Worm (Caenorhabditis elegans) whole organism, L1 larva: ENCODE data around the gene rbf-1.

Source experiments
- ceh-8 ChIP-seq: fragments of 200-800 bp; sonication (Bioruptor generic); optimal IDR thresholded peaks from 2 replicates; lab custom pipeline; 2018; ENCODE audit warnings: mild to moderate bottlenecking, missing genetic modification characterization, moderate library complexity, missing compliant biosample characterization
- ceh-90 ChIP-seq: sonication (generic microtip); optimal IDR thresholded peaks from 2 replicates; lab custom pipeline; 2016; ENCODE audit warnings: missing genetic modification characterization, missing compliant biosample characterization
- dpl-1 ChIP-seq, 3 experiments: fragments of 150-350 bp in 2 of 3; sonication (generic microtip) in 1 of 3; optimal IDR thresholded peaks; 2 replicates each; lab custom pipeline; 2014 to 2017; ENCODE audit warnings: missing biosample characterization in 3 of 3, missing genetic modification characterization in 3 of 3, missing genetic modification reagents in 3 of 3
- egl-27 ChIP-seq, 2 experiments: fragments of 150-350 bp in 1 of 2; sonication (generic microtip); optimal IDR thresholded peaks; 3 replicates each; lab custom pipeline; 2017 to 2018; ENCODE audit warnings: missing biosample characterization in 2 of 2, missing genetic modification characterization in 2 of 2, missing genetic modification reagents in 2 of 2
- lin-39 ChIP-seq: fragments of 150-350 bp; optimal IDR thresholded peaks from 2 replicates; lab custom pipeline; 2014; ENCODE audit warnings: missing biosample characterization, missing genetic modification reagents, missing genetic modification characterization
- lir-3 ChIP-seq: sonication (generic microtip); optimal IDR thresholded peaks from 2 replicates; lab custom pipeline; 2016; ENCODE audit warnings: mild to moderate bottlenecking, missing genetic modification characterization, moderate library complexity, missing compliant biosample characterization; ENCODE audit not compliant: poor library complexity
- nhr-71 ChIP-seq: sonication (generic microtip); optimal IDR thresholded peaks from 2 replicates; lab custom pipeline; 2016; ENCODE audit warnings: mild to moderate bottlenecking, missing genetic modification characterization, moderate library complexity, missing compliant biosample characterization
- skn-1 ChIP-seq: fragments of 150-350 bp; optimal IDR thresholded peaks from 2 replicates; lab custom pipeline; 2014; ENCODE audit warnings: missing biosample characterization, missing genetic modification characterization

ce11 chrIII:6647568-6647967 is 28.0 kb upstream of the rbf-1 start:
- TF ChIP-seq nhr-71 (tag; lab: Kevin White, UChicago) (no peak), lin-39 (tag; lab: Kevin White, UChicago) (no peak), skn-1 (tag; lab: Kevin White, UChicago) (no peak), ceh-8 (GFP tag; lab: Kevin White, UChicago) (no peak), lir-3 (tag; lab: Kevin White, UChicago) (no peak), egl-27 (tag; optimal IDR thresholded peaks at IDR 0.05; lab: Kevin White, UChicago) (no peak), ceh-90 (tag; lab: Kevin White, UChicago) (no peak), dpl-1 (GFP tag; optimal IDR thresholded peaks at IDR 0.05; lab: Kevin White, UChicago) (no peak)
